Worm (Caenorhabditis elegans): Measurements from ENCODE around the gene srd-36.

Gene srd-36

DNA sequence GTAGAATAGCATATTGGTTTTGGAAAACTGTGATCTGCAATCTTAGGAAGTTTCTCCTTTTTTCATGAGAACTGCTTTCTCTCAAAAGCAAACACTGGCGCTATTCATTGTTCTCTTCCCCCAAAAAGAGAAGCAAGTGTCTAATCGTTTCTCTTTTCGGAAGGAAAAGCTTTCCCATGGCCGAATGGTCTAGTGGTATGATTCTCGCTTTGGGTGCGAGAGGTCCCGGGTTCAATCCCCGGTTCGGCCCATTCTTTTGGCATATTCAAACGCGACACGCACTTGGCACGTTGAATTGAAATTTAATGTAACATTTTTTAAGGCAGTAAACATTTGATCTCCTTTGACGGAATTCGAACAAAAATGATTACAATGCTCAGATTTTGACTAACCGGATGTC lies 13.3 kb upstream of the srd-36 start:
- TF ChIP-seq ama-1 (optimal IDR thresholded peaks at IDR 0.05): no peak
- TF ChIP-seq ceh-28 (tag; optimal IDR thresholded peaks at IDR 0.05): no peak
- no peak for TF ChIP-seq elt-1 (tag; optimal IDR thresholded peaks at IDR 0.05)
- TF ChIP-seq egl-27 (tag; optimal IDR thresholded peaks at IDR 0.05): no peak
- TF ChIP-seq nhr-43 (tag; optimal IDR thresholded peaks at IDR 0.05; ENCODE audit: poor library complexity, severe bottlenecking): peak; percentile 7
- TF ChIP-seq lin-15B (tag; optimal IDR thresholded peaks at IDR 0.05): no peak
- TF ChIP-seq nfya-1 (tag; optimal IDR thresholded peaks at IDR 0.05; ENCODE audit: insufficient read depth): peak; percentile 8
- TF ChIP-seq R02D3.7 (tag; optimal IDR thresholded peaks at IDR 0.05): no peak

DNA sequence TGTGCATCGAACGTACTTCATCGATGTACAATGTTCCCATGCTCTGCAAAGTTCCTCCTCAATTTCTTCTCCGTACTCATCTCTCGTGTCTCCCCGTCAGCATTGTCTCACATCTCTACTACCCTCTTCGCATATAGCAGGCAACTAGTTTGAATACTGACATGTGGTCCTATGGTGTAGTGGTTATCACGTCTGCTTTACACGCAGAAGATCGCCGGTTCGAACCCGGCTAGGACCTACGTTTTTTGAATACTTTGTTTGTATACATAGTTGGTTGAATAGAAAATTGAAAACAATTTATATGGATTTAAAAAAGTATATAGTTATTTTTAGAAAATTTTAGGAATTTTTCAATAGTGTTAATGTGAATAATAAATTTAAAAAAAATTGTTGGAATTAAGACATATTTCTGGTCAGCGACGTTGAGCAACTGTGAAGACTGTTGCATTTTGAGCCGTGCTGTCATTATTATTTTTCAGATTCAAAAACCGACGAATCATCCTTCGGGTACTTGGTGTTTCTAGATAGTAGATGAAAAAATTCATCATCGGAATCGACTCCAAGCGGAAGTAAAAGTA lies 12.4 kb upstream of the srd-36 start:
- TF ChIP-seq unc-39 (tag; optimal IDR thresholded peaks at IDR 0.05) (no peak), lsy-12 (tag; optimal IDR thresholded peaks at IDR 0.05) (peak; percentile 95), nhr-28 (tag; optimal IDR thresholded peaks at IDR 0.05) (no peak), ceh-9 (tag; optimal IDR thresholded peaks at IDR 0.05) (peak; percentile 34), R02D3.7 (tag; optimal IDR thresholded peaks at IDR 0.05) (no peak), unc-62 (GFP tag; optimal IDR thresholded peaks at IDR 0.05) (peak; percentile 65), lin-39 (tag; optimal IDR thresholded peaks at IDR 0.05) (peak; percentile 75), pqm-1 (tag; optimal IDR thresholded peaks at IDR 0.05) (peak; percentile 1), nhr-67 (tag; optimal IDR thresholded peaks at IDR 0.05) (no peak), jun-1 (tag; optimal IDR thresholded peaks at IDR 0.05) (peak; percentile 76), fkh-10 (GFP tag; optimal IDR thresholded peaks at IDR 0.05) (peak; percentile 25), daf-12 (tag; optimal IDR thresholded peaks at IDR 0.05) (no peak), eor-1 (tag; optimal IDR thresholded peaks at IDR 0.05) (peak in 1 of 2 experiments; percentile 42), egl-5 (tag; optimal IDR thresholded peaks at IDR 0.05) (peak; percentile 54), nhr-25 (tag; optimal IDR thresholded peaks at IDR 0.05) (peak; percentile 19), nhr-76 (tag; optimal IDR thresholded peaks at IDR 0.05) (no peak), nhr-237 (tag; optimal IDR thresholded peaks at IDR 0.05) (no peak), tbx-2 (tag; optimal IDR thresholded peaks at IDR 0.05) (peak; percentile 83), ceh-16 (tag; optimal IDR thresholded peaks at IDR 0.05) (no peak), ceh-82 (tag; optimal IDR thresholded peaks at IDR 0.05) (peak; percentile 64), elt-3 (tag; optimal IDR thresholded peaks at IDR 0.05) (no peak), elt-1 (tag; optimal IDR thresholded peaks at IDR 0.05) (no peak), lin-15B (tag; optimal IDR thresholded peaks at IDR 0.05) (peak; percentile 36), zag-1 (tag; optimal IDR thresholded peaks at IDR 0.05) (no peak), ama-1 (optimal IDR thresholded peaks at IDR 0.05) (no peak), nhr-23 (tag; optimal IDR thresholded peaks at IDR 0.05) (no peak), nfya-1 (tag; optimal IDR thresholded peaks at IDR 0.05; ENCODE audit: insufficient read depth) (peak; percentile 68), hmg-11 (tag; optimal IDR thresholded peaks at IDR 0.05) (no peak), skn-1 (tag; optimal IDR thresholded peaks at IDR 0.05) (peak; percentile 48), fos-1 (tag; optimal IDR thresholded peaks at IDR 0.05) (no peak), sea-2 (GFP tag; optimal IDR thresholded peaks at IDR 0.05) (no peak), ztf-4 (tag; optimal IDR thresholded peaks at IDR 0.05) (no peak), fkh-2 (tag; optimal IDR thresholded peaks at IDR 0.05) (no peak), egl-27 (tag; optimal IDR thresholded peaks at IDR 0.05) (peak; percentile 83), nhr-43 (tag; optimal IDR thresholded peaks at IDR 0.05; ENCODE audit: poor library complexity, severe bottlenecking) (peak; percentile 85), nhr-12 (tag; optimal IDR thresholded peaks at IDR 0.05) (no peak), mml-1 (tag; optimal IDR thresholded peaks at IDR 0.05) (no peak), elt-2 (tag; optimal IDR thresholded peaks at IDR 0.05) (peak; percentile 55), pha-4 (tag; optimal IDR thresholded peaks at IDR 0.05) (no peak), nhr-11 (tag; optimal IDR thresholded peaks at IDR 0.05) (no peak), snpc-4 (tag; optimal IDR thresholded peaks at IDR 0.05) (peak; percentile 36), ceh-28 (tag; optimal IDR thresholded peaks at IDR 0.05) (peak; percentile 14), ZK546.5 (tag; optimal IDR thresholded peaks at IDR 0.05) (no peak), nhr-77 (tag; optimal IDR thresholded peaks at IDR 0.05) (no peak), mdl-1 (tag; optimal IDR thresholded peaks at IDR 0.05) (no peak), ztf-11 (tag; optimal IDR thresholded peaks at IDR 0.05) (no peak), aly-2 (tag; optimal IDR thresholded peaks at IDR 0.05) (no peak)
